Worm (Caenorhabditis elegans): ENCODE results near the gene str-135.
A peak's percentile ranks its signal among the peaks of the same experiment; 100 is the strongest.

Gene str-135

ce11 chrV:8300935-8301535 is 20.4 kb upstream of the str-135 start, which contains the start of gene W02D7.6 (continued):
- no peak for TF ChIP-seq K11D2.4 (GFP tag; IDR thresholded peaks at IDR 0.05)
- TF ChIP-seq rpc-1 (optimal IDR thresholded peaks at IDR 0.05): no peak
- no peak for TF ChIP-seq rpc-1 (tag; optimal IDR thresholded peaks at IDR 0.05)
- peak in 1 of 2 experiments; percentile 70 for TF ChIP-seq let-607 (tag; optimal IDR thresholded peaks at IDR 0.05)
- TF ChIP-seq attf-3 (GFP tag; conservative IDR thresholded peaks at IDR 0.05): peak; percentile 41
- peak; percentile 37; the same call in 1 of the 2 replicates for TF ChIP-seq hmg-1.2 (GFP tag; IDR thresholded peaks at IDR 0.05)

- TF ChIP-seq lin-35 (GFP tag; optimal IDR thresholded peaks at IDR 0.05) (no peak), F37B4.10 (GFP tag; IDR thresholded peaks at IDR 0.05) (no peak), aptf-2 (GFP tag; conservative IDR thresholded peaks at IDR 0.05) (peak; percentile 79), atf-7 (tag; optimal IDR thresholded peaks at IDR 0.05) (no peak), ztf-22 (GFP tag; optimal IDR thresholded peaks at IDR 0.05) (no peak), T26A5.8 (tag; optimal IDR thresholded peaks at IDR 0.05) (no peak), hsf-1 (GFP tag; IDR thresholded peaks at IDR 0.05) (peak; percentile 8; the same call in 1 of the 2 replicates), gei-17 (GFP tag; optimal IDR thresholded peaks at IDR 0.05) (no peak), chd-7 (tag; optimal IDR thresholded peaks at IDR 0.05) (no peak), attf-3 (GFP tag; conservative IDR thresholded peaks at IDR 0.05) (no peak), sptf-2 (GFP tag; optimal IDR thresholded peaks at IDR 0.05) (no peak), mxl-1 (tag; optimal IDR thresholded peaks at IDR 0.05) (no peak), zim-3 (tag; optimal IDR thresholded peaks at IDR 0.05) (no peak), bed-1 (GFP tag; IDR thresholded peaks at IDR 0.05) (no peak), madf-6 (GFP tag; IDR thresholded peaks at IDR 0.05) (no peak), ceh-100 (GFP tag; IDR thresholded peaks at IDR 0.05) (no peak), D2030.7 (GFP tag; IDR thresholded peaks at IDR 0.05) (no peak)
Measured at ce11 chrV:8299191-8299854, 18.7 kb upstream of the str-135 start, which contains the start of gene W02D7.5. Gene W02D7.5, minus strand, starts transcription at chrV:8299241.

- TF ChIP-seq nhr-80 (tag; optimal IDR thresholded peaks at IDR 0.05) (peak; percentile 33), tlf-1 (GFP tag; optimal IDR thresholded peaks at IDR 0.05) (no peak)
Measured at ce11 chrV:8297504-8297903, 16.8 kb upstream of the str-135 start, which contains the start of gene W02D7.4. Gene W02D7.4, minus strand, starts transcription at chrV:8297604.

- no peak for TF ChIP-seq dpff-1 (tag; optimal IDR thresholded peaks at IDR 0.05)
- TF ChIP-seq Y53F4B.3 (GFP tag; IDR thresholded peaks at IDR 0.05): no peak
- no peak for TF ChIP-seq Y79H2A.3 (GFP tag; conservative IDR thresholded peaks at IDR 0.05)
- no peak for TF ChIP-seq nfya-1 (tag; optimal IDR thresholded peaks at IDR 0.05; ENCODE audit: borderline replicate concordance, insufficient read depth)
- no peak for TF ChIP-seq aptf-2 (GFP tag; conservative IDR thresholded peaks at IDR 0.05)
- TF ChIP-seq sdz-38 (tag; optimal IDR thresholded peaks at IDR 0.05): no peak
- no peak for TF ChIP-seq aptf-3 (GFP tag; IDR thresholded peaks at IDR 0.05)
- no peak for TF ChIP-seq K11D2.4 (GFP tag; IDR thresholded peaks at IDR 0.05)
- TF ChIP-seq madf-3 (GFP tag; IDR thresholded peaks at IDR 0.05): no peak
Measured at ce11 chrV:8295866-8296265, 15.2 kb upstream of the str-135 start, which contains the start of gene smex-1. Gene smex-1, minus strand, starts transcription at chrV:8295966.

ce11 chrV:8291764-8292163 is 11.1 kb upstream of the str-135 start, which contains the start of gene srg-33:
Gene srg-33, plus strand, starts transcription at chrV:8292064.
- no peak for TF ChIP-seq lin-35 (GFP tag; optimal IDR thresholded peaks at IDR 0.05)
- TF ChIP-seq lin-54 (GFP tag; optimal IDR thresholded peaks at IDR 0.05): no peak
- no peak for TF ChIP-seq cebp-1 (GFP tag; IDR thresholded peaks at IDR 0.05)
- TF ChIP-seq cebp-1 (tag; optimal IDR thresholded peaks at IDR 0.05): no peak
- no peak for TF ChIP-seq ztf-6 (GFP tag; IDR thresholded peaks at IDR 0.05)
- no peak for TF ChIP-seq mcd-1 (GFP tag; IDR thresholded peaks at IDR 0.05)
- no peak for TF ChIP-seq dpl-1 (GFP tag; optimal IDR thresholded peaks at IDR 0.05)
- no peak for TF ChIP-seq hlh-12 (tag; optimal IDR thresholded peaks at IDR 0.05)
- no peak for TF ChIP-seq tbp1 (GFP tag; optimal IDR thresholded peaks at IDR 0.05)
- TF ChIP-seq F23B12.7 (tag; optimal IDR thresholded peaks at IDR 0.05; ENCODE audit: insufficient read depth): no peak
- TF ChIP-seq sdz-38 (tag; optimal IDR thresholded peaks at IDR 0.05): no peak
- TF ChIP-seq sea-2 (GFP tag; IDR thresholded peaks at IDR 0.05): no peak
- no peak for TF ChIP-seq ztf-28 (GFP tag; IDR thresholded peaks at IDR 0.05)
- no peak for TF ChIP-seq B0261.1 (tag; optimal IDR thresholded peaks at IDR 0.05)

Measured in whole organism, young adult.